Fruit fly (Drosophila melanogaster) whole organism, embryonic: Measurements from ENCODE around the gene wuho.

Experiments
- Abd-B ChIP-seq: fragments of 200-800 bp; sonication (Bioruptor generic); optimal IDR thresholded peaks from 2 replicates; lab custom pipeline; 2018; ENCODE audit warnings: missing biosample characterization, mild to moderate bottlenecking, missing genetic modification characterization, moderate library complexity
- CG10209 ChIP-seq: fragments of 200-800 bp; sonication (Bioruptor generic); optimal IDR thresholded peaks from 3 replicates; lab custom pipeline; 2017; ENCODE audit warnings: missing biosample characterization, mild to moderate bottlenecking, missing genetic modification characterization, missing genetic modification reagents
- CG10959 ChIP-seq: fragments of 200-800 bp; sonication (Bioruptor generic); IDR thresholded peaks from 2 replicates; pipeline ENCODE4 v1.3.6; 2022; ENCODE audit warnings: missing biosample characterization, missing genetic modification characterization
- CG10979 ChIP-seq: fragments of 200-800 bp; sonication (Bioruptor generic); optimal IDR thresholded peaks from 2 replicates; lab custom pipeline; 2018; ENCODE audit warnings: missing biosample characterization, mild to moderate bottlenecking, missing genetic modification characterization, moderate library complexity
- CG11560 ChIP-seq: fragments of 200-800 bp; sonication (Bioruptor generic); IDR thresholded peaks from 3 replicates; pipeline ENCODE4 v1.3.6; 2022; ENCODE audit warnings: missing biosample characterization, missing genetic modification characterization
- CG12236 ChIP-seq: fragments of 200-800 bp; sonication (Bioruptor generic); optimal IDR thresholded peaks from 2 replicates; lab custom pipeline; 2016; ENCODE audit warnings: missing biosample characterization, missing genetic modification characterization
- CG13894 ChIP-seq: fragments of 200-800 bp; sonication (Bioruptor generic); optimal IDR thresholded peaks from 3 replicates; lab custom pipeline; 2018; ENCODE audit warnings: missing biosample characterization, mild to moderate bottlenecking, missing genetic modification characterization, moderate library complexity
- CG15601 ChIP-seq: fragments of 200-800 bp; sonication (Bioruptor generic); optimal IDR thresholded peaks from 3 replicates; lab custom pipeline; 2019; ENCODE audit warnings: missing biosample characterization, mild to moderate bottlenecking, missing genetic modification characterization, moderate library complexity
- CG18011 ChIP-seq: fragments of 200-800 bp; sonication (Bioruptor generic); optimal IDR thresholded peaks from 2 replicates; lab custom pipeline; 2017; ENCODE audit warnings: missing biosample characterization, missing genetic modification characterization, mild to moderate bottlenecking, moderate library complexity, missing genotype
- CG18476 ChIP-seq: fragments of 200-800 bp; sonication (Bioruptor generic); optimal IDR thresholded peaks from 2 replicates; lab custom pipeline; 2016; ENCODE audit warnings: missing biosample characterization, mild to moderate bottlenecking, missing genetic modification characterization
- CG2116 ChIP-seq: fragments of 200-800 bp; sonication (Bioruptor generic); optimal IDR thresholded peaks from 3 replicates; lab custom pipeline; 2018; ENCODE audit warnings: missing biosample characterization, mild to moderate bottlenecking, missing genetic modification characterization
- CG2889 ChIP-seq: fragments of 200-800 bp; sonication (Bioruptor generic); IDR thresholded peaks from 3 replicates; pipeline ENCODE4 v1.3.6; 2022; ENCODE audit warnings: missing biosample characterization, missing genetic modification characterization
- CG34376 ChIP-seq: fragments of 200-800 bp; sonication (Bioruptor generic); optimal IDR thresholded peaks from 2 replicates; lab custom pipeline; 2018; ENCODE audit warnings: missing biosample characterization, mild to moderate bottlenecking, missing genetic modification characterization
- CG42726 ChIP-seq: fragments of 200-800 bp; sonication (Bioruptor generic); IDR thresholded peaks from 2 replicates; pipeline ENCODE4 v1.3.6; 2022; ENCODE audit warnings: missing biosample characterization, missing genetic modification characterization; ENCODE audit not compliant: partially characterized antibody
- CG6689 ChIP-seq: fragments of 200-800 bp; sonication (Bioruptor generic); IDR thresholded peaks from 2 replicates; pipeline ENCODE4 v1.3.6; 2022; ENCODE audit warnings: missing biosample characterization, missing genetic modification characterization
- CG7745 ChIP-seq: fragments of 200-800 bp; sonication (Bioruptor generic); optimal IDR thresholded peaks from 2 replicates; lab custom pipeline; 2018; ENCODE audit warnings: missing biosample characterization, mild to moderate bottlenecking, missing genetic modification characterization, moderate library complexity
- CG8281 ChIP-seq: fragments of 200-800 bp; sonication (Bioruptor generic); optimal IDR thresholded peaks from 2 replicates; lab custom pipeline; 2018; ENCODE audit warnings: missing biosample characterization, mild to moderate bottlenecking, missing genetic modification characterization, moderate library complexity
- CG8388 ChIP-seq: fragments of 200-800 bp; sonication (Bioruptor generic); optimal IDR thresholded peaks from 2 replicates; lab custom pipeline; 2019; ENCODE audit warnings: missing biosample characterization, mild to moderate bottlenecking, missing genetic modification characterization, moderate library complexity
- CG9437 ChIP-seq: fragments of 200-800 bp; sonication (Bioruptor generic); optimal IDR thresholded peaks from 2 replicates; lab custom pipeline; 2018; ENCODE audit warnings: missing biosample characterization, mild to moderate bottlenecking, missing genetic modification characterization
- GATAe ChIP-seq: fragments of 200-800 bp; sonication (Bioruptor generic); conservative IDR thresholded peaks from 2 replicates; pipeline ENCODE4 v1.3.6; 2022; ENCODE audit warnings: missing biosample characterization, missing genetic modification characterization
- HHEX ChIP-seq: fragments of 200-800 bp; sonication (Bioruptor generic); optimal IDR thresholded peaks from 3 replicates; lab custom pipeline; 2017; ENCODE audit warnings: missing biosample characterization, mild to moderate bottlenecking, missing genetic modification characterization, missing genetic modification reagents
- Hmr ChIP-seq: fragments of 200-800 bp; sonication (Bioruptor generic); optimal IDR thresholded peaks from 3 replicates; lab custom pipeline; 2017; ENCODE audit warnings: mild to moderate bottlenecking, missing biosample characterization, missing genetic modification reagents, missing genetic modification characterization
- Hsf ChIP-seq: fragments of 200-800 bp; sonication (Bioruptor generic); optimal IDR thresholded peaks from 3 replicates; lab custom pipeline; 2016; ENCODE audit warnings: missing biosample characterization, missing genetic modification characterization
- NC2α ChIP-seq: fragments of 200-800 bp; sonication (Bioruptor generic); optimal IDR thresholded peaks from 2 replicates; lab custom pipeline; 2016; ENCODE audit warnings: missing biosample characterization, missing genetic modification characterization
- Sry-δ ChIP-seq: fragments of 200-800 bp; sonication (Bioruptor generic); optimal IDR thresholded peaks from 2 replicates; lab custom pipeline; 2016; ENCODE audit warnings: missing biosample characterization, missing genetic modification characterization
- Stat92E ChIP-seq, 3 experiments: fragments of >200 bp in 2 of 3; fragments of 200-800 bp in 1 of 3; sonication (Bioruptor generic) in 1 of 3; optimal IDR thresholded peaks; 2 replicates each; lab custom pipeline; 2017 to 2019; ENCODE audit warnings: missing biosample characterization in 3 of 3, missing genetic modification characterization in 3 of 3, mild to moderate bottlenecking in 1 of 3, moderate library complexity in 1 of 3
- abd-A ChIP-seq: fragments of 200-800 bp; sonication (Bioruptor generic); optimal IDR thresholded peaks from 3 replicates; lab custom pipeline; 2019; ENCODE audit warnings: missing biosample characterization, mild to moderate bottlenecking, missing genetic modification characterization, moderate library complexity
- cato ChIP-seq: fragments of 200-800 bp; sonication (Bioruptor generic); optimal IDR thresholded peaks from 2 replicates; lab custom pipeline; 2016; ENCODE audit warnings: missing biosample characterization, missing genetic modification characterization, borderline replicate concordance
- chm ChIP-seq: fragments of 200-800 bp; sonication (Bioruptor generic); IDR thresholded peaks from 2 replicates; pipeline ENCODE4 v1.3.6; 2022; ENCODE audit warnings: missing biosample characterization, missing genetic modification characterization
- crc ChIP-seq: fragments of 200-800 bp; sonication (Bioruptor generic); optimal IDR thresholded peaks from 2 replicates; lab custom pipeline; 2016; ENCODE audit warnings: missing biosample characterization, missing genetic modification characterization
- cwo ChIP-seq: fragments of 200-800 bp; sonication (Bioruptor generic); optimal IDR thresholded peaks from 3 replicates; lab custom pipeline; 2017; ENCODE audit warnings: missing biosample characterization, missing genetic modification characterization, mild to moderate bottlenecking, moderate library complexity, missing genetic modification reagents
- dimm ChIP-seq: fragments of 200-800 bp; sonication (Bioruptor generic); IDR thresholded peaks from 2 replicates; pipeline ENCODE4 v1.3.6; 2022; ENCODE audit warnings: missing biosample characterization, missing genetic modification characterization
- dmrt99B ChIP-seq: fragments of 200-800 bp; sonication (Bioruptor generic); optimal IDR thresholded peaks from 2 replicates; lab custom pipeline; 2018; ENCODE audit warnings: missing biosample characterization, mild to moderate bottlenecking, missing genetic modification characterization, moderate library complexity
- dysf ChIP-seq: fragments of 200-800 bp; sonication (Bioruptor generic); IDR thresholded peaks from 3 replicates; pipeline ENCODE4 v1.3.6; 2022; ENCODE audit warnings: missing biosample characterization, missing genetic modification characterization
- emc ChIP-seq: fragments of 200-800 bp; sonication (Bioruptor generic); optimal IDR thresholded peaks from 2 replicates; lab custom pipeline; 2016; ENCODE audit warnings: missing biosample characterization, missing genetic modification characterization
- en ChIP-seq: fragments of 200-800 bp; sonication (Bioruptor generic); optimal IDR thresholded peaks from 2 replicates; lab custom pipeline; 2016; ENCODE audit warnings: missing biosample characterization, missing genetic modification characterization
- ewg ChIP-seq: fragments of 200-800 bp; sonication (Bioruptor generic); optimal IDR thresholded peaks from 3 replicates; lab custom pipeline; 2017; ENCODE audit warnings: mild to moderate bottlenecking, missing biosample characterization, missing genetic modification reagents, missing genetic modification characterization
- fd96Cb ChIP-seq: fragments of 200-800 bp; sonication (Bioruptor generic); optimal IDR thresholded peaks from 2 replicates; lab custom pipeline; 2018; ENCODE audit warnings: missing biosample characterization, mild to moderate bottlenecking, missing genetic modification characterization, moderate library complexity
- fru ChIP-seq: fragments of >200 bp; optimal IDR thresholded peaks from 2 replicates; lab custom pipeline; 2017
- fu2 ChIP-seq: fragments of 200-800 bp; sonication (Bioruptor generic); optimal IDR thresholded peaks from 2 replicates; lab custom pipeline; 2016; ENCODE audit warnings: missing biosample characterization, missing genetic modification characterization
- gce ChIP-seq: fragments of 200-800 bp; sonication (Bioruptor generic); IDR thresholded peaks from 3 replicates; pipeline ENCODE4 v1.3.6; 2022; ENCODE audit warnings: missing biosample characterization, missing genetic modification characterization
- grn ChIP-seq: fragments of 200-800 bp; sonication (Bioruptor generic); optimal IDR thresholded peaks from 3 replicates; lab custom pipeline; 2017; ENCODE audit warnings: missing biosample characterization, missing genetic modification characterization
- kah ChIP-seq: fragments of 200-800 bp; sonication (Bioruptor generic); optimal IDR thresholded peaks from 2 replicates; lab custom pipeline; 2018; ENCODE audit warnings: missing biosample characterization, mild to moderate bottlenecking, missing genetic modification characterization
- knrl ChIP-seq: fragments of 200-800 bp; sonication (Bioruptor generic); IDR thresholded peaks from 3 replicates; pipeline ENCODE4 v1.3.6; 2022; ENCODE audit warnings: missing biosample characterization, missing genetic modification characterization; ENCODE audit not compliant: partially characterized antibody
- maf-S ChIP-seq: fragments of 200-800 bp; sonication (Bioruptor generic); optimal IDR thresholded peaks from 2 replicates; lab custom pipeline; 2016; ENCODE audit warnings: missing biosample characterization, missing genetic modification characterization
- mirr ChIP-seq: fragments of 200-800 bp; sonication (Bioruptor generic); optimal IDR thresholded peaks from 3 replicates; lab custom pipeline; 2018; ENCODE audit warnings: missing biosample characterization, mild to moderate bottlenecking, missing genetic modification characterization
- nerfin-1 ChIP-seq: fragments of 200-800 bp; sonication (Bioruptor generic); optimal IDR thresholded peaks from 3 replicates; lab custom pipeline; 2019; ENCODE audit warnings: missing biosample characterization, mild to moderate bottlenecking, missing genetic modification characterization, moderate library complexity
- sens ChIP-seq: fragments of 200-800 bp; sonication (Bioruptor generic); peaks from one replicate; lab custom pipeline; 2016; ENCODE audit warnings: missing biosample characterization, missing genetic modification characterization
- sna ChIP-seq: fragments of 200-800 bp; sonication (Bioruptor generic); IDR thresholded peaks from 2 replicates; pipeline ENCODE4 v1.3.6; 2022; ENCODE audit warnings: missing biosample characterization, missing genetic modification characterization; ENCODE audit not compliant: partially characterized antibody
- sqz ChIP-seq: fragments of 200-800 bp; sonication (Bioruptor generic); optimal IDR thresholded peaks from 3 replicates; lab custom pipeline; 2018; ENCODE audit warnings: missing biosample characterization, mild to moderate bottlenecking, missing genetic modification characterization
- trem ChIP-seq: fragments of 200-800 bp; optimal IDR thresholded peaks from 3 replicates; lab custom pipeline; 2019; ENCODE audit warnings: missing biosample characterization, mild to moderate bottlenecking, missing genetic modification characterization, moderate library complexity

The wuho gene

DNA sequence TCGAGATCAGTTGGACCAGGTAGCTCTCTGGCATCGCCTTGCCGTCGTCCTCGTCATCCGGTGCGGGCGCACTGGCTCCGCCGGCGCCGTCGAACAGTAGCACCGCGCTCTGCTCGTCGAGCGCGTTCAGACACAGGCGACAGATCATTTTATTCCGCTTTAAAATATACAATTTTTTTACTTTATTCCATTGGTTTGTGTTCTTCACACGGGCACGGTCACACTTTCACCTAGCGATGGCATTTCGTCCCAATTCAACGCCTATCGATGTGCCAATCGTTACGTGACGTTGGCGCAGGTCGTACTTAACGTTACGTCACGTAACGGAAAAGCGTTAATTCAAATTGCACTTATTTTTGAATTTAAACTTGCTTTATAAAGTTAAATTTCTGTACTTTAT is 13.2 kb downstream of the wuho start, which contains the start of gene CG12219 (continued):
- TF ChIP-seq CG2116 (GFP tag; lab: Kevin White, UChicago) (peak; percentile 61), CG10209 (GFP tag; lab: Kevin White, UChicago) (no peak), mirr (GFP tag; lab: Kevin White, UChicago) (no peak), cwo (GFP tag; lab: Kevin White, UChicago) (no peak), en (GFP tag; lab: Kevin White, UChicago) (no peak), ewg (GFP tag; lab: Kevin White, UChicago) (no peak), maf-S (GFP tag; lab: Kevin White, UChicago) (no peak), sna (peak; percentile 48), CG10979 (no peak), CG9437 (GFP tag; lab: Kevin White, UChicago) (peak; percentile 100), Stat92E (GFP tag; optimal IDR thresholded peaks at IDR 0.05; lab: Kevin White, UChicago) (no peak), CG12236 (GFP tag; lab: Kevin White, UChicago) (no peak), HHEX (GFP tag; lab: Kevin White, UChicago) (no peak), CG18011 (GFP tag; lab: Kevin White, UChicago) (no peak), cato (GFP tag; lab: Kevin White, UChicago) (no peak), dmrt99B (no peak), fd96Cb (tag; lab: Kevin White, UChicago) (no peak), abd-A (tag; lab: Kevin White, UChicago) (no peak), gce (GFP tag; lab: Robert Waterston, UW) (no peak), CG18476 (GFP tag; lab: Kevin White, UChicago) (no peak), CG6689 (GFP tag; lab: Robert Waterston, UW) (no peak), grn (GFP tag; lab: Kevin White, UChicago) (no peak), fru (lab: Kevin White, UChicago) (no peak), Abd-B (GFP tag; lab: Kevin White, UChicago) (no peak), Hsf (no peak), fu2 (GFP tag; lab: Kevin White, UChicago) (no peak), CG8388 (GFP tag; lab: Kevin White, UChicago) (no peak), CG8281 (no peak), CG13894 (no peak), chm (GFP tag; lab: Robert Waterston, UW) (no peak), GATAe (GFP tag; lab: Robert Waterston, UW) (no peak), nerfin-1 (tag; lab: Kevin White, UChicago) (no peak), crc (no peak), CG42726 (GFP tag; lab: Robert Waterston, UW) (0 out of 2 replicates have a peak, but pooled peaks have one; percentile 8), kah (no peak), CG11560 (tag; lab: Robert Waterston, UW) (no peak), CG34376 (GFP tag; lab: Kevin White, UChicago) (no peak), dimm (GFP tag; lab: Robert Waterston, UW) (no peak), sqz (no peak), sens (GFP tag; lab: Kevin White, UChicago) (peak; percentile 31), CG2889 (GFP tag; lab: Robert Waterston, UW) (no peak), emc (GFP tag; lab: Kevin White, UChicago) (no peak), Sry-δ (GFP tag; lab: Kevin White, UChicago) (peak; percentile 86), CG15601 (no peak), Hmr (GFP tag; lab: Kevin White, UChicago) (no peak), NC2α (GFP tag; lab: Kevin White, UChicago) (no peak), knrl (GFP tag; lab: Robert Waterston, UW) (peak; percentile 36; the same call in 1 of the 3 replicates), CG7745 (tag; lab: Kevin White, UChicago) (no peak), CG10959 (GFP tag; lab: Robert Waterston, UW) (no peak), trem (tag; lab: Kevin White, UChicago) (peak; percentile 49), dysf (GFP tag; lab: Robert Waterston, UW) (no peak)
